Worm (Caenorhabditis elegans): ENCODE results near the gene rab-21.

rab-21 gene

DNA sequence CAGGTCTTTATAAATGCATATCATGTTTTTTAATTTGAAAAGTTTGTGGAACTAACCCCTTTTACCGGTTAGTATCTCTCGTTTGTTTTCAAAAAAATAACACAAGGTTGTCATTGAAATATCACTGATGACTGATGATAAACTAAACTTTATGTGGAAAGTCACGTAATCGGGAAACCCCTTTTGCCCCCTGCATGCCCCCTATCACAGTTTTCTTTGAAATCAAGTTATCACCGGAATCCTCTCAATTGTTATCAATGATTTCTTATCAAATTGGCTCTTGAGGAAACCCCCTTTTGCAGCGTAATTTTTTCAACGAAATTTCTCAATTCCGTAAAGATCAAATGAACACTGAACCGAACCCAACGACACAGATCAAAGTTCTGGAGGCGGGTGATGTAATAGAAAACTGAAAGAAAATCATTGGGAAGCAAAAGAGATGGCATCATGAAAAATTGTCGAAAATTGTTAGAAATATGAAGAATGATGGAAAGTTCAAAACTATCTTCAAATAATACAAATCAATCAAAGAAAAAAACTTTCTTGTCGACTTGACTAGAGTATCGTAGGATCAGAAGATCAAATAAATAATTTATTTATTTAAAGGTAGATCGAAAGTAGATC, 25.6 kb upstream of the rab-21 start (continued):
- no peak for TF ChIP-seq unc-62 (GFP tag; optimal IDR thresholded peaks at IDR 0.05)
- no peak for TF ChIP-seq hlh-4 (tag; optimal IDR thresholded peaks at IDR 0.05)
- TF ChIP-seq ces-1 (GFP tag; optimal IDR thresholded peaks at IDR 0.05) = no peak
- TF ChIP-seq dpl-1 (GFP tag; optimal IDR thresholded peaks at IDR 0.05) = no peak
- TF ChIP-seq egl-13 (tag; optimal IDR thresholded peaks at IDR 0.05) = no peak
- TF ChIP-seq egl-27 (tag; optimal IDR thresholded peaks at IDR 0.05) = peak in 1 of 2 experiments; percentile 19
- TF ChIP-seq lin-14 (GFP tag; optimal IDR thresholded peaks at IDR 0.05) = peak; percentile 80
- no peak for TF ChIP-seq mab-9 (GFP tag; IDR thresholded peaks at IDR 0.05)
- TF ChIP-seq blmp-1 (tag; optimal IDR thresholded peaks at IDR 0.05) = peak; percentile 83
- TF ChIP-seq zip-4 (GFP tag; optimal IDR thresholded peaks at IDR 0.05) = no peak
- no peak for TF ChIP-seq unc-98 (GFP tag; IDR thresholded peaks at IDR 0.05)
- no peak for TF ChIP-seq nhr-11 (tag; optimal IDR thresholded peaks at IDR 0.05)
- no peak for TF ChIP-seq ets-5 (GFP tag; IDR thresholded peaks at IDR 0.05)
- TF ChIP-seq efl-3 (GFP tag; optimal IDR thresholded peaks at IDR 0.05) = no peak
- TF ChIP-seq sox-4 (tag; optimal IDR thresholded peaks at IDR 0.05) = no peak
- no peak for TF ChIP-seq tlp-1 (tag; optimal IDR thresholded peaks at IDR 0.05)
- no peak for TF ChIP-seq nhr-77 (tag; optimal IDR thresholded peaks at IDR 0.05)
- no peak for TF ChIP-seq Y116A8C.19 (tag; optimal IDR thresholded peaks at IDR 0.05; ENCODE audit: borderline replicate concordance)
- peak; percentile 45 for TF ChIP-seq nhr-47 (tag; optimal IDR thresholded peaks at IDR 0.05)
- no peak for TF ChIP-seq mep-1 (tag; optimal IDR thresholded peaks at IDR 0.05)
- peak; percentile 65 for TF ChIP-seq tbx-2 (tag; optimal IDR thresholded peaks at IDR 0.05)
- TF ChIP-seq lin-39 (tag; optimal IDR thresholded peaks at IDR 0.05) = no peak
- peak; percentile 76 for TF ChIP-seq grh-1 (GFP tag; IDR thresholded peaks at IDR 0.05)
- no peak for TF ChIP-seq snpc-4 (tag; optimal IDR thresholded peaks at IDR 0.05)
- peak; percentile 41 for TF ChIP-seq fos-1 (tag; optimal IDR thresholded peaks at IDR 0.05)
- TF ChIP-seq unc-30 (tag; optimal IDR thresholded peaks at IDR 0.05) = no peak
- TF ChIP-seq nhr-19 (GFP tag; conservative IDR thresholded peaks at IDR 0.05) = peak; percentile 77
- no peak for TF ChIP-seq hlh-17 (GFP tag; optimal IDR thresholded peaks at IDR 0.05; ENCODE audit: borderline replicate concordance)
- TF ChIP-seq aha-1 (tag; optimal IDR thresholded peaks at IDR 0.05) = peak; percentile 46
- TF ChIP-seq pqm-1 (tag; optimal IDR thresholded peaks at IDR 0.05) = peak; percentile 63
- TF ChIP-seq lsy-2 (tag; optimal IDR thresholded peaks at IDR 0.05) = peak; percentile 5
- TF ChIP-seq nhr-85 (tag) = peak; percentile 96

DNA sequence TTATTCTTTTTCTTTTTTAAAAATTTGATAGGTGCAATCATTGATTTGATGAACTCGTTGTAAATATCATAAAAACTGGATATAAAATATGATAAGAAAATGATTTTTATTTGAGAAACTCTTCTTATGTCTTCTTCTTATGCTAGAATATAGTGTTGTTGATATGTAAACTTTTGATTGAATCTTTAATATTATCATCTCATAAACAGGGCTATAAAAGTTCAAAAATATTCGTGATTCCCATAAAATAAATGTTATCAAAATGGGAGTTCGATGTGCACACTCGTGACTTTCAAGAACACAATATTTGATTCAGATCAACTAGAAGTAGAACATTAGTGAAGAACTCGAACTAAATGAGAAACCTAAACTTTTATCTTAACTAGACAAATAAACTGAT, 24.1 kb upstream of the rab-21 start:
- TF ChIP-seq pqm-1 (tag; optimal IDR thresholded peaks at IDR 0.05) (no peak), elt-2 (tag; optimal IDR thresholded peaks at IDR 0.05) (peak; percentile 62), nhr-71 (tag; optimal IDR thresholded peaks at IDR 0.05) (peak; percentile 3)

DNA sequence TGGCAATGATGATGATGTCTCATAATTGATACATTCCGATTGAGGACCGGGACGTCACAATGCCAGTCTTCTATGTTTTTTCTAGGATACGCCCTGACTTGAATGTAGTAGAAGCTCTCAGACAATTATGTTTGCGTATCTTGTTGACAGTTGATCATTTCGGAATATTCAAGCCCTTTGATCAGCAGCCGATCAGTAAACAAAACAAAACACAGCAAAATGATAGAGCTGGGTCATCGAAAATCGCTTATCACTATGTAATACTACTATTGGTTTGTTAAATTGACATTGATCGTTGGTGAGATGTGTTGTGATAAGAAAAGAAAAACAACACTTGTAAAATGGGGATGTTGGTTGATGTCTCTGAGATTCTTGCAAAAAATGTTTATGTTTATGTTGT, 23.4 kb upstream of the rab-21 start:
- no peak for TF ChIP-seq lin-39 (tag; optimal IDR thresholded peaks at IDR 0.05)
- no peak for TF ChIP-seq sptf-1 (tag; optimal IDR thresholded peaks at IDR 0.05)
- no peak for TF ChIP-seq fos-1 (tag; optimal IDR thresholded peaks at IDR 0.05)
- TF ChIP-seq nhr-237 (tag; optimal IDR thresholded peaks at IDR 0.05) = no peak
- TF ChIP-seq efl-1 (optimal IDR thresholded peaks at IDR 0.05) = no peak
- TF ChIP-seq efl-1 (GFP tag; optimal IDR thresholded peaks at IDR 0.05 in 1 of 2) = peak in 1 of 2 experiments; percentile 23
- TF ChIP-seq nhr-19 (GFP tag; conservative IDR thresholded peaks at IDR 0.05) = no peak
- no peak for TF ChIP-seq Y116A8C.19 (tag; optimal IDR thresholded peaks at IDR 0.05; ENCODE audit: borderline replicate concordance)
- TF ChIP-seq lin-13 (GFP tag; optimal IDR thresholded peaks at IDR 0.05) = no peak
- TF ChIP-seq elt-2 (tag; optimal IDR thresholded peaks at IDR 0.05) = peak; percentile 22

All from whole organism, L1 larva.